Fruit fly (Drosophila melanogaster) whole organism, adult: ENCODE results near the gene Fum2.

Source experiments
- CG11617 ChIP-seq: fragments of 200-800 bp; sonication (Bioruptor generic); optimal IDR thresholded peaks from 2 replicates; lab custom pipeline; 2017; ENCODE audit warnings: mild to moderate bottlenecking, missing biosample characterization, missing genetic modification reagents, missing genetic modification characterization
- CG12768 ChIP-seq: fragments of 200-800 bp; sonication (Bioruptor generic); optimal IDR thresholded peaks from 2 replicates; lab custom pipeline; 2017; ENCODE audit warnings: missing biosample characterization, missing genetic modification characterization, mild to moderate bottlenecking, moderate library complexity, missing genetic modification reagents
- CG14711 ChIP-seq: fragments of 200-800 bp; sonication (Bioruptor generic); optimal IDR thresholded peaks from 2 replicates; lab custom pipeline; 2018; ENCODE audit warnings: missing biosample characterization, mild to moderate bottlenecking, missing genetic modification characterization, moderate library complexity
- CG1620 ChIP-seq: fragments of 200-800 bp; sonication (Bioruptor generic); optimal IDR thresholded peaks from 2 replicates; lab custom pipeline; 2016; ENCODE audit warnings: missing biosample characterization, missing genetic modification characterization
- CG33017 ChIP-seq: fragments of 200-800 bp; sonication (Bioruptor generic); optimal IDR thresholded peaks from 2 replicates; lab custom pipeline; 2018; ENCODE audit warnings: missing biosample characterization, mild to moderate bottlenecking, missing genetic modification characterization, moderate library complexity
- CG5204 ChIP-seq: fragments of 200-800 bp; sonication (Bioruptor generic); optimal IDR thresholded peaks from 2 replicates; lab custom pipeline; 2016; ENCODE audit warnings: missing biosample characterization, missing genetic modification characterization
- CG7045 ChIP-seq: fragments of 200-800 bp; sonication (Bioruptor generic); optimal IDR thresholded peaks from 2 replicates; lab custom pipeline; 2017; ENCODE audit warnings: missing biosample characterization, mild to moderate bottlenecking, missing genetic modification characterization
- CG7101 ChIP-seq: fragments of 200-800 bp; sonication (Bioruptor generic); optimal IDR thresholded peaks from 2 replicates; lab custom pipeline; 2018; ENCODE audit warnings: missing biosample characterization, mild to moderate bottlenecking, missing genetic modification characterization, moderate library complexity
- Clk ChIP-seq: fragments of 200-800 bp; sonication (Bioruptor generic); optimal IDR thresholded peaks from 2 replicates; lab custom pipeline; 2017; ENCODE audit warnings: missing biosample characterization, missing genetic modification characterization
- Crg-1 ChIP-seq: fragments of 200-800 bp; sonication (Bioruptor generic); optimal IDR thresholded peaks from 2 replicates; lab custom pipeline; 2016; ENCODE audit warnings: missing biosample characterization, missing genetic modification characterization
- Hr96 ChIP-seq: fragments of 200-800 bp; sonication (Bioruptor generic); optimal IDR thresholded peaks from 2 replicates; lab custom pipeline; 2016; ENCODE audit warnings: missing biosample characterization, missing genetic modification characterization
- Mnt ChIP-seq: fragments of 200-800 bp; sonication (Bioruptor generic); optimal IDR thresholded peaks from 2 replicates; lab custom pipeline; 2016; ENCODE audit warnings: missing biosample characterization, mild to moderate bottlenecking, missing genetic modification characterization
- bab1 ChIP-seq: fragments of 200-800 bp; sonication (Bioruptor generic); optimal IDR thresholded peaks from 3 replicates; lab custom pipeline; 2019; ENCODE audit warnings: missing biosample characterization, mild to moderate bottlenecking, missing genetic modification characterization, moderate library complexity
- cic ChIP-seq: fragments of 200-800 bp; sonication (Bioruptor generic); optimal IDR thresholded peaks from 2 replicates; lab custom pipeline; 2017; ENCODE audit warnings: missing biosample characterization, mild to moderate bottlenecking, missing genetic modification characterization, moderate library complexity
- cnc ChIP-seq, 2 experiments: fragments of >200 bp; optimal IDR thresholded peaks; 2 replicates each; lab custom pipeline; 2017
- kay ChIP-seq: fragments of 200-800 bp; sonication (Bioruptor generic); peaks from one replicate; lab custom pipeline; 2016; ENCODE audit warnings: missing biosample characterization, missing genetic modification characterization, borderline replicate concordance
- ovo ChIP-seq: fragments of 200-800 bp; sonication (Bioruptor generic); optimal IDR thresholded peaks from 2 replicates; lab custom pipeline; 2016; ENCODE audit warnings: missing biosample characterization, missing genetic modification characterization
- pad ChIP-seq: fragments of 200-800 bp; sonication (Bioruptor generic); optimal IDR thresholded peaks from 3 replicates; lab custom pipeline; 2017; ENCODE audit warnings: missing biosample characterization, missing genetic modification characterization, mild to moderate bottlenecking, moderate library complexity, missing genetic modification reagents
- tj ChIP-seq: fragments of 200-800 bp; sonication (Bioruptor generic); optimal IDR thresholded peaks from 3 replicates; lab custom pipeline; 2017; ENCODE audit warnings: missing biosample characterization, mild to moderate bottlenecking, missing genetic modification characterization, moderate library complexity
- toe ChIP-seq: fragments of 200-800 bp; sonication (Bioruptor generic); optimal IDR thresholded peaks from 2 replicates; lab custom pipeline; 2016; ENCODE audit warnings: missing biosample characterization, missing genetic modification characterization

Fum2 gene

dm6 chrX:6646846-6647245, 34.7 kb upstream of the Fum2 start:
- TF ChIP-seq CG12768 (no peak), bab1 (GFP tag; lab: Kevin White, UChicago) (no peak), Clk (no peak), toe (GFP tag; lab: Kevin White, UChicago) (no peak), pad (GFP tag; lab: Kevin White, UChicago) (no peak), ovo (no peak), CG11617 (GFP tag; lab: Kevin White, UChicago) (no peak), kay (GFP tag; lab: Kevin White, UChicago) (no peak), Hr96 (GFP tag; lab: Kevin White, UChicago) (no peak), CG1620 (GFP tag; lab: Kevin White, UChicago) (no peak)

- peak; percentile 74 for TF ChIP-seq pad (GFP tag; lab: Kevin White, UChicago)
- peak; percentile 3 for TF ChIP-seq CG33017 (tag; lab: Kevin White, UChicago)
- TF ChIP-seq CG7045 (GFP tag; lab: Kevin White, UChicago), result no peak
- peak; percentile 79 for TF ChIP-seq Mnt
- no peak for TF ChIP-seq cnc (optimal IDR thresholded peaks at IDR 0.05; lab: Kevin White, UChicago)
- peak; percentile 88 for TF ChIP-seq CG11617 (GFP tag; lab: Kevin White, UChicago)
- peak; percentile 91 for TF ChIP-seq bab1 (GFP tag; lab: Kevin White, UChicago)
- TF ChIP-seq ovo, result peak; percentile 52
- peak; percentile 36 for TF ChIP-seq toe (GFP tag; lab: Kevin White, UChicago)
- TF ChIP-seq kay (GFP tag; lab: Kevin White, UChicago), result no peak
- no peak for TF ChIP-seq CG12768
- no peak for TF ChIP-seq Hr96 (GFP tag; lab: Kevin White, UChicago)
- TF ChIP-seq Clk, result no peak
- TF ChIP-seq CG7101 (tag; lab: Kevin White, UChicago), result peak; percentile 90
- TF ChIP-seq Crg-1 (GFP tag; lab: Kevin White, UChicago), result peak; percentile 80
- peak; percentile 82 for TF ChIP-seq CG1620 (GFP tag; lab: Kevin White, UChicago)
- TF ChIP-seq CG5204, result no peak
- peak; percentile 83 for TF ChIP-seq CG14711 (tag; lab: Kevin White, UChicago)
- peak; percentile 66 for TF ChIP-seq tj
- TF ChIP-seq cic, result peak; percentile 39
These were observed 27.3 kb upstream of the Fum2 start, which contains the start of the genes CG3226 and Cdc7 for dm6 chrX:6654198-6654831. TSS of gene CG3226 (minus strand) at chrX:6654248. TSS of gene Cdc7 (plus strand) at chrX:6654541.

dm6 chrX:6656023-6656594, 25.5 kb upstream of the Fum2 start:
- peak; percentile 85 for TF ChIP-seq Crg-1 (GFP tag; lab: Kevin White, UChicago)
- peak; percentile 87 for TF ChIP-seq CG7045 (GFP tag; lab: Kevin White, UChicago)
- peak; percentile 87 for TF ChIP-seq Hr96 (GFP tag; lab: Kevin White, UChicago)
- peak; percentile 79 for TF ChIP-seq cic
- TF ChIP-seq bab1 (GFP tag; lab: Kevin White, UChicago), result peak; percentile 88
- TF ChIP-seq CG7101 (tag; lab: Kevin White, UChicago), result peak; percentile 93
- TF ChIP-seq cnc (optimal IDR thresholded peaks at IDR 0.05; lab: Kevin White, UChicago), result no peak
- peak; percentile 89 for TF ChIP-seq CG12768
- peak; percentile 74 for TF ChIP-seq toe (GFP tag; lab: Kevin White, UChicago)
- peak; percentile 74 for TF ChIP-seq CG1620 (GFP tag; lab: Kevin White, UChicago)
- TF ChIP-seq Clk, result peak; percentile 62
- peak; percentile 81 for TF ChIP-seq pad (GFP tag; lab: Kevin White, UChicago)
- TF ChIP-seq tj, result peak; percentile 69
- TF ChIP-seq CG14711 (tag; lab: Kevin White, UChicago), result peak; percentile 83
- TF ChIP-seq ovo, result peak; percentile 98
- TF ChIP-seq Mnt, result peak; percentile 89
- TF ChIP-seq CG11617 (GFP tag; lab: Kevin White, UChicago), result peak; percentile 96
- peak; percentile 86 for TF ChIP-seq CG5204
- peak; percentile 84 for TF ChIP-seq CG33017 (tag; lab: Kevin White, UChicago)
- TF ChIP-seq kay (GFP tag; lab: Kevin White, UChicago), result no peak

dm6 chrX:6656626-6657558, 24.7 kb upstream of the Fum2 start:
- TF ChIP-seq ovo, result no peak
- TF ChIP-seq Clk, result no peak
- TF ChIP-seq toe (GFP tag; lab: Kevin White, UChicago), result no peak
- peak; percentile 74 for TF ChIP-seq kay (GFP tag; lab: Kevin White, UChicago)
- TF ChIP-seq Crg-1 (GFP tag; lab: Kevin White, UChicago), result no peak
- peak; percentile 36 for TF ChIP-seq pad (GFP tag; lab: Kevin White, UChicago)
- TF ChIP-seq CG33017 (tag; lab: Kevin White, UChicago), result peak; percentile 71
- peak; percentile 24 for TF ChIP-seq CG12768
- no peak for TF ChIP-seq cic
- TF ChIP-seq CG14711 (tag; lab: Kevin White, UChicago), result peak; percentile 59
- TF ChIP-seq CG7045 (GFP tag; lab: Kevin White, UChicago), result peak; percentile 14
- TF ChIP-seq bab1 (GFP tag; lab: Kevin White, UChicago), result peak; percentile 73
- TF ChIP-seq CG5204, result peak; percentile 23
- TF ChIP-seq CG7101 (tag; lab: Kevin White, UChicago), result peak; percentile 69
- peak; percentile 28 for TF ChIP-seq CG11617 (GFP tag; lab: Kevin White, UChicago)
- no peak for TF ChIP-seq Hr96 (GFP tag; lab: Kevin White, UChicago)
- no peak for TF ChIP-seq CG1620 (GFP tag; lab: Kevin White, UChicago)
- peak; percentile 92 for TF ChIP-seq tj
- peak in 1 of 2 experiments; percentile 28 for TF ChIP-seq cnc (optimal IDR thresholded peaks at IDR 0.05; lab: Kevin White, UChicago)
- peak; percentile 16 for TF ChIP-seq Mnt
